Worm (Caenorhabditis elegans) whole organism, L3 larva: ENCODE measurements around the gene suf-1.

Source experiments
- ceh-28 ChIP-seq: fragments of 150-350 bp; optimal IDR thresholded peaks from 2 replicates; lab custom pipeline; 2014; ENCODE audit warnings: missing biosample characterization, missing genetic modification reagents, missing genetic modification characterization
- lin-15B ChIP-seq: fragments of 150-350 bp; optimal IDR thresholded peaks from 2 replicates; lab custom pipeline; 2014; ENCODE audit warnings: missing biosample characterization, missing genetic modification characterization
- lin-39 ChIP-seq: fragments of 150-350 bp; optimal IDR thresholded peaks from 2 replicates; lab custom pipeline; 2018; ENCODE audit warnings: missing biosample characterization, missing genetic modification reagents, missing genetic modification characterization
- nhr-28 ChIP-seq: fragments of 150-350 bp; optimal IDR thresholded peaks from 2 replicates; lab custom pipeline; 2014; ENCODE audit warnings: missing biosample characterization, missing genetic modification characterization
- ztf-11 ChIP-seq: fragments of 150-350 bp; optimal IDR thresholded peaks from 2 replicates; lab custom pipeline; 2014; ENCODE audit warnings: missing biosample characterization, missing genetic modification characterization

- TF ChIP-seq nhr-28 (no peak), ceh-28 (tag; lab: Kevin White, UChicago) (no peak), ztf-11 (tag; lab: Kevin White, UChicago) (no peak), lin-15B (tag; lab: Kevin White, UChicago) (no peak), lin-39 (tag; lab: Kevin White, UChicago) (no peak)
Observed at ce11 chrII:8610585-8610984, 6.9 kb downstream of the suf-1 start.
